Worm (Caenorhabditis elegans) whole organism, early embryonic: ENCODE data around the gene Y49F6B.12.

Experiments used
- aly-1 ChIP-seq: sonication (generic microtip); optimal IDR thresholded peaks from 2 replicates; lab custom pipeline; 2016; ENCODE audit warnings: missing genetic modification characterization, missing compliant biosample characterization
- ama-1 ChIP-seq: fragments of 150-350 bp; optimal IDR thresholded peaks from 2 replicates; lab custom pipeline; 2014
- ceh-36 ChIP-seq: sonication (generic microtip); optimal IDR thresholded peaks from 2 replicates; lab custom pipeline; 2016; ENCODE audit warnings: missing genetic modification characterization, inconsistent platforms, missing compliant biosample characterization
- flt-1 ChIP-seq: fragments of 200-800 bp; sonication (Bioruptor generic); IDR thresholded peaks from 2 replicates; pipeline ENCODE4 v1.3.6; 2022; ENCODE audit warnings: missing genetic modification characterization, missing compliant biosample characterization
- hmg-4 ChIP-seq: fragments of 200-800 bp; sonication (Bioruptor generic); optimal IDR thresholded peaks from 2 replicates; lab custom pipeline; 2018; ENCODE audit warnings: mild to moderate bottlenecking, missing genetic modification characterization, missing compliant biosample characterization
- scrt-1 ChIP-seq: fragments of 200-800 bp; sonication (Bioruptor generic); IDR thresholded peaks from 2 replicates; pipeline ENCODE4 v1.3.6; 2022; ENCODE audit warnings: missing genetic modification characterization, missing compliant biosample characterization
- sea-1 ChIP-seq: fragments of 200-800 bp; sonication (Bioruptor generic); conservative IDR thresholded peaks from 2 replicates; pipeline ENCODE4 v1.3.6; 2022; ENCODE audit warnings: missing genetic modification characterization, missing compliant biosample characterization
- tbx-11 ChIP-seq: fragments of 200-800 bp; sonication (Bioruptor generic); IDR thresholded peaks from 2 replicates; pipeline ENCODE4 v1.3.6; 2022; ENCODE audit warnings: missing genetic modification characterization, missing compliant biosample characterization
- tra-4 ChIP-seq: sonication (generic microtip); optimal IDR thresholded peaks from 2 replicates; lab custom pipeline; 2017; ENCODE audit warnings: missing genetic modification characterization, missing compliant biosample characterization

ce11 chrII:3452421-3452820, 19.8 kb downstream of the Y49F6B.12 start, which contains the start of gene C16C8.12:
- no peak for TF ChIP-seq hmg-4 (GFP tag; lab: Kevin White, UChicago)
- TF ChIP-seq ama-1 (lab: Kevin White, UChicago) = no peak
- TF ChIP-seq scrt-1 = no peak
- TF ChIP-seq aly-1 (tag; lab: Kevin White, UChicago) = no peak
- TF ChIP-seq tbx-11 (GFP tag; lab: Robert Waterston, UW) = no peak
- TF ChIP-seq flt-1 (GFP tag; lab: Robert Waterston, UW) = no peak
- no peak for TF ChIP-seq sea-1 (GFP tag; lab: Robert Waterston, UW)
- TF ChIP-seq tra-4 (tag; lab: Kevin White, UChicago) = no peak
- TF ChIP-seq ceh-36 (tag; lab: Kevin White, UChicago) = no peak
